Worm (Caenorhabditis elegans) whole organism, L2 larva: ENCODE results near the gene fard-1.

Source experiments
- C34F6.9 ChIP-seq: fragments of 150-350 bp; optimal IDR thresholded peaks from 2 replicates; lab custom pipeline; 2014; ENCODE audit warnings: missing biosample characterization, missing genetic modification characterization
- blmp-1 ChIP-seq: sonication (generic microtip); optimal IDR thresholded peaks from 2 replicates; lab custom pipeline; 2017; ENCODE audit warnings: missing genetic modification characterization, mild to moderate bottlenecking, missing compliant biosample characterization, antibody characterized with exemption, moderate library complexity; ENCODE audit not compliant: insufficient read depth
- dmd-4 ChIP-seq: sonication (generic microtip); optimal IDR thresholded peaks from 2 replicates; lab custom pipeline; 2017; ENCODE audit warnings: missing biosample characterization, missing genetic modification characterization
- nhr-12 ChIP-seq: fragments of 150-350 bp; optimal IDR thresholded peaks from 2 replicates; lab custom pipeline; 2014; ENCODE audit warnings: missing biosample characterization, missing genetic modification characterization
- nhr-237 ChIP-seq: fragments of 150-350 bp; optimal IDR thresholded peaks from 2 replicates; lab custom pipeline; 2014; ENCODE audit warnings: missing biosample characterization, missing genetic modification characterization
- nhr-6 ChIP-seq: fragments of 150-350 bp; optimal IDR thresholded peaks from 2 replicates; lab custom pipeline; 2014; ENCODE audit warnings: missing biosample characterization, missing genetic modification characterization
- nhr-77 ChIP-seq: fragments of 150-350 bp; optimal IDR thresholded peaks from 2 replicates; lab custom pipeline; 2014; ENCODE audit warnings: missing biosample characterization, missing genetic modification characterization
- unc-62 ChIP-seq: fragments of 150-350 bp; optimal IDR thresholded peaks from 2 replicates; lab custom pipeline; 2014; ENCODE audit warnings: missing biosample characterization, missing genetic modification reagents, missing genetic modification characterization
- ztf-11 ChIP-seq: sonication (generic microtip); optimal IDR thresholded peaks from 2 replicates; lab custom pipeline; 2017; ENCODE audit warnings: missing biosample characterization, missing genetic modification characterization

DNA sequence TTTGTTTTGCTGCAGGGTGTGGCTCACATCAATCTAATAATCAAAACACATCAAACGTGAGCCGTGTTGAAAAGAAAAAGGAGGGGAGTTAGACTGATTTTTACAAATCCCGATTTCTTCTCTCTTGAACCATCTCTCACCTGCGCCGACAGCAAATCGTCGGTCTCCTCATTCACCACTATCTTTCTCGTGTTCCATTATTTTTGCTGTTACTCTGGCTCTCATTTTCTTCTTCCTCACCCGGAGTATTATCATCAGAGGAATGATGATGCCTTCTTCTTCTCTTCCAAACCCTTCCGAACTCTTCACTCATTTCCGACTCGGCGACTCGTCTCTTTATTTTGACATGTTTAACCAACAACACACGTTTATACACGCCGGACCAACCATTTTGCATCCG lies 17.1 kb downstream of the fard-1 start:
- TF ChIP-seq ztf-11 (tag; lab: Kevin White, UChicago) (no peak), nhr-12 (tag; lab: Kevin White, UChicago) (no peak), nhr-237 (tag; lab: Kevin White, UChicago) (no peak), nhr-77 (no peak), blmp-1 (tag; lab: Kevin White, UChicago) (no peak), unc-62 (GFP tag; lab: Kevin White, UChicago) (no peak), dmd-4 (tag; lab: Kevin White, UChicago) (no peak), nhr-6 (tag; lab: Kevin White, UChicago) (no peak), C34F6.9 (tag; lab: Kevin White, UChicago) (no peak)
